Fruit fly (Drosophila melanogaster) whole organism, embryonic: ENCODE results near the gene Sec63.
A peak's percentile ranks its signal among the peaks of the same experiment; 100 is the strongest.

ENCODE experiments used
- B-H1 ChIP-seq: fragments of 200-800 bp; sonication (Bioruptor generic); IDR thresholded peaks from 3 replicates; pipeline ENCODE4 v1.3.6; 2022; ENCODE audit warnings: missing biosample characterization, missing genetic modification characterization
- CG11398 ChIP-seq: fragments of 200-800 bp; sonication (Bioruptor generic); optimal IDR thresholded peaks from 2 replicates; lab custom pipeline; 2016; ENCODE audit warnings: missing biosample characterization, missing genetic modification characterization
- CG1233 ChIP-seq: fragments of 200-800 bp; sonication (Bioruptor generic); optimal IDR thresholded peaks from 4 replicates; lab custom pipeline; 2018; ENCODE audit warnings: missing biosample characterization, mild to moderate bottlenecking, missing genetic modification characterization
- CG18011 ChIP-seq: fragments of 200-800 bp; sonication (Bioruptor generic); optimal IDR thresholded peaks from 2 replicates; lab custom pipeline; 2017; ENCODE audit warnings: missing biosample characterization, missing genetic modification characterization, mild to moderate bottlenecking, moderate library complexity, missing genotype
- CG18599 ChIP-seq: fragments of 200-800 bp; sonication (Bioruptor generic); optimal IDR thresholded peaks from 3 replicates; lab custom pipeline; 2017; ENCODE audit warnings: missing biosample characterization, missing genetic modification characterization, mild to moderate bottlenecking, moderate library complexity, missing genetic modification reagents
- CG2678 ChIP-seq: fragments of 200-800 bp; sonication (Bioruptor generic); optimal IDR thresholded peaks from 3 replicates; lab custom pipeline; 2019; ENCODE audit warnings: missing biosample characterization, mild to moderate bottlenecking, missing genetic modification characterization, moderate library complexity
- CG30403 ChIP-seq: fragments of 200-800 bp; sonication (Bioruptor generic); optimal IDR thresholded peaks from 3 replicates; lab custom pipeline; 2016; ENCODE audit warnings: missing biosample characterization, missing genetic modification characterization
- CG31365 ChIP-seq: fragments of 200-800 bp; sonication (Bioruptor generic); optimal IDR thresholded peaks from 2 replicates; lab custom pipeline; 2018; ENCODE audit warnings: missing biosample characterization, mild to moderate bottlenecking, missing genetic modification characterization
- CG31388 ChIP-seq: fragments of 200-800 bp; sonication (Bioruptor generic); optimal IDR thresholded peaks from 2 replicates; lab custom pipeline; 2016; ENCODE audit warnings: missing biosample characterization, missing genetic modification characterization
- CG3163 ChIP-seq: fragments of 200-800 bp; sonication (Bioruptor generic); optimal IDR thresholded peaks from 3 replicates; lab custom pipeline; 2016; ENCODE audit warnings: missing biosample characterization, missing genetic modification characterization
- CG5953 ChIP-seq: fragments of 200-800 bp; sonication (Bioruptor generic); IDR thresholded peaks from 2 replicates; pipeline ENCODE4 v1.3.6; 2022; ENCODE audit warnings: missing biosample characterization, missing genetic modification characterization
- CG7556 ChIP-seq: fragments of 200-800 bp; sonication (Bioruptor generic); optimal IDR thresholded peaks from 2 replicates; lab custom pipeline; 2017; ENCODE audit warnings: missing biosample characterization, mild to moderate bottlenecking, missing genetic modification characterization
- CG7745 ChIP-seq: fragments of 200-800 bp; sonication (Bioruptor generic); optimal IDR thresholded peaks from 2 replicates; lab custom pipeline; 2018; ENCODE audit warnings: missing biosample characterization, mild to moderate bottlenecking, missing genetic modification characterization, moderate library complexity
- CG8281 ChIP-seq: fragments of 200-800 bp; sonication (Bioruptor generic); optimal IDR thresholded peaks from 2 replicates; lab custom pipeline; 2018; ENCODE audit warnings: missing biosample characterization, mild to moderate bottlenecking, missing genetic modification characterization, moderate library complexity
- Deaf1 ChIP-seq: fragments of 200-800 bp; optimal IDR thresholded peaks from 3 replicates; lab custom pipeline; 2019; ENCODE audit warnings: missing biosample characterization, mild to moderate bottlenecking, missing genetic modification characterization, moderate library complexity
- Dek ChIP-seq: fragments of 200-800 bp; sonication (Bioruptor generic); optimal IDR thresholded peaks from 3 replicates; lab custom pipeline; 2019; ENCODE audit warnings: missing biosample characterization, mild to moderate bottlenecking, missing genetic modification characterization, moderate library complexity
- Dll ChIP-seq: fragments of 200-800 bp; sonication (Bioruptor generic); IDR thresholded peaks from 4 replicates; pipeline ENCODE4 v1.3.6; 2022; ENCODE audit warnings: missing biosample characterization, missing genetic modification characterization; ENCODE audit not compliant: partially characterized antibody
- Ets65A ChIP-seq: fragments of 200-800 bp; sonication (Bioruptor generic); peaks from one replicate; lab custom pipeline; 2016; ENCODE audit warnings: missing biosample characterization, missing genetic modification characterization
- Fer1 ChIP-seq: fragments of 200-800 bp; sonication (Bioruptor generic); optimal IDR thresholded peaks from 2 replicates; lab custom pipeline; 2017; ENCODE audit warnings: missing biosample characterization, mild to moderate bottlenecking, missing genetic modification characterization
- Fer3 ChIP-seq: fragments of 200-800 bp; sonication (Bioruptor generic); optimal IDR thresholded peaks from 2 replicates; lab custom pipeline; 2018; ENCODE audit warnings: missing biosample characterization, mild to moderate bottlenecking, missing genetic modification characterization, moderate library complexity
- Lhr ChIP-seq: fragments of 200-800 bp; sonication (Bioruptor generic); optimal IDR thresholded peaks from 3 replicates; lab custom pipeline; 2017; ENCODE audit warnings: mild to moderate bottlenecking, missing biosample characterization, missing genetic modification reagents, missing genetic modification characterization
- NFAT ChIP-seq: fragments of 200-800 bp; sonication (Bioruptor generic); IDR thresholded peaks from 2 replicates; pipeline ENCODE4 v1.3.6; 2022; ENCODE audit warnings: missing biosample characterization, missing genetic modification characterization
- Neu2 ChIP-seq: fragments of 200-800 bp; sonication (Bioruptor generic); optimal IDR thresholded peaks from 3 replicates; lab custom pipeline; 2016; ENCODE audit warnings: missing biosample characterization, missing genetic modification characterization, borderline replicate concordance
- PHDP ChIP-seq: fragments of 200-800 bp; sonication (Bioruptor generic); optimal IDR thresholded peaks from 3 replicates; lab custom pipeline; 2018; ENCODE audit warnings: missing biosample characterization, mild to moderate bottlenecking, missing genetic modification characterization, moderate library complexity
- Rfx ChIP-seq: fragments of 200-800 bp; sonication (Bioruptor generic); IDR thresholded peaks from 2 replicates; pipeline ENCODE4 v1.3.6; 2022; ENCODE audit warnings: missing biosample characterization, missing genetic modification characterization
- Sox102F ChIP-seq: fragments of 200-800 bp; sonication (Bioruptor generic); optimal IDR thresholded peaks from 2 replicates; lab custom pipeline; 2018; ENCODE audit warnings: missing biosample characterization, mild to moderate bottlenecking, missing genetic modification characterization, moderate library complexity
- Trl ChIP-seq, 3 experiments: fragments of >200 bp in 2 of 3; fragments of 200-800 bp in 1 of 3; sonication (Bioruptor generic) in 1 of 3; optimal IDR thresholded peaks; 2 replicates in 1 of 3; 3 replicates in 2 of 3; lab custom pipeline; 2016 to 2017; ENCODE audit warnings: missing biosample characterization in 1 of 3, missing genetic modification characterization in 1 of 3
- bowl ChIP-seq: fragments of 200-800 bp; sonication (Bioruptor generic); IDR thresholded peaks from 2 replicates; pipeline ENCODE4 v1.3.6; 2022; ENCODE audit warnings: missing biosample characterization, missing genetic modification characterization
- cg ChIP-seq: fragments of 200-800 bp; sonication (Bioruptor generic); optimal IDR thresholded peaks from 3 replicates; lab custom pipeline; 2019; ENCODE audit warnings: missing biosample characterization, mild to moderate bottlenecking, missing genetic modification characterization, moderate library complexity
- chinmo ChIP-seq: fragments of 200-800 bp; sonication (Bioruptor generic); IDR thresholded peaks from 4 replicates; pipeline ENCODE4 v1.3.6; 2022; ENCODE audit warnings: missing biosample characterization, missing genetic modification characterization; ENCODE audit not compliant: partially characterized antibody
- croc ChIP-seq: fragments of 200-800 bp; sonication (Bioruptor generic); conservative IDR thresholded peaks from 3 replicates; pipeline ENCODE4 v1.3.6; 2022; ENCODE audit warnings: missing biosample characterization, missing genetic modification characterization
- cwo ChIP-seq: fragments of 200-800 bp; sonication (Bioruptor generic); optimal IDR thresholded peaks from 3 replicates; lab custom pipeline; 2017; ENCODE audit warnings: missing biosample characterization, missing genetic modification characterization, mild to moderate bottlenecking, moderate library complexity, missing genetic modification reagents
- da ChIP-seq: fragments of 200-800 bp; sonication (Bioruptor generic); optimal IDR thresholded peaks from 2 replicates; lab custom pipeline; 2016; ENCODE audit warnings: missing biosample characterization, missing genetic modification characterization
- danr ChIP-seq: fragments of 200-800 bp; sonication (Bioruptor generic); IDR thresholded peaks from 2 replicates; pipeline ENCODE4 v1.3.6; 2022; ENCODE audit warnings: missing biosample characterization, missing genetic modification characterization
- dmrt99B ChIP-seq: fragments of 200-800 bp; sonication (Bioruptor generic); optimal IDR thresholded peaks from 2 replicates; lab custom pipeline; 2018; ENCODE audit warnings: missing biosample characterization, mild to moderate bottlenecking, missing genetic modification characterization, moderate library complexity
- gem ChIP-seq: fragments of 200-800 bp; sonication (Bioruptor generic); optimal IDR thresholded peaks from 2 replicates; lab custom pipeline; 2019; ENCODE audit warnings: missing biosample characterization, mild to moderate bottlenecking, missing genetic modification characterization, moderate library complexity
- lbe ChIP-seq: fragments of 200-800 bp; sonication (Bioruptor generic); optimal IDR thresholded peaks from 2 replicates; lab custom pipeline; 2016; ENCODE audit warnings: missing biosample characterization, mild to moderate bottlenecking, missing genetic modification characterization
- lola ChIP-seq, 3 experiments: fragments of >200 bp in 2 of 3; fragments of 200-800 bp in 1 of 3; sonication (Bioruptor generic) in 1 of 3; optimal IDR thresholded peaks; 2 replicates each; lab custom pipeline; 2017 to 2019; ENCODE audit warnings: missing biosample characterization in 3 of 3, missing genetic modification characterization in 3 of 3, mild to moderate bottlenecking in 1 of 3, moderate library complexity in 1 of 3
- rib ChIP-seq: fragments of 200-800 bp; sonication (Bioruptor generic); IDR thresholded peaks from 2 replicates; pipeline ENCODE4 v1.3.6; 2022; ENCODE audit warnings: missing biosample characterization, missing genetic modification characterization
- run ChIP-seq: fragments of 200-800 bp; sonication (Bioruptor generic); optimal IDR thresholded peaks from 3 replicates; lab custom pipeline; 2018; ENCODE audit warnings: missing biosample characterization, mild to moderate bottlenecking, missing genetic modification characterization
- scrt ChIP-seq: fragments of 200-800 bp; sonication (Bioruptor generic); optimal IDR thresholded peaks from 2 replicates; lab custom pipeline; 2018; ENCODE audit warnings: missing biosample characterization, mild to moderate bottlenecking, missing genetic modification characterization, moderate library complexity
- slp2 ChIP-seq: fragments of 200-800 bp; sonication (Bioruptor generic); optimal IDR thresholded peaks from 2 replicates; lab custom pipeline; 2016; ENCODE audit warnings: missing biosample characterization, missing genetic modification characterization
- tna ChIP-seq: fragments of 200-800 bp; sonication (Bioruptor generic); IDR thresholded peaks from 2 replicates; pipeline ENCODE4 v1.3.6; 2022; ENCODE audit warnings: missing biosample characterization, missing genetic modification characterization; ENCODE audit not compliant: partially characterized antibody
- trem ChIP-seq: fragments of 200-800 bp; optimal IDR thresholded peaks from 3 replicates; lab custom pipeline; 2019; ENCODE audit warnings: missing biosample characterization, mild to moderate bottlenecking, missing genetic modification characterization, moderate library complexity
- trh ChIP-seq: fragments of 200-800 bp; sonication (Bioruptor generic); optimal IDR thresholded peaks from 2 replicates; lab custom pipeline; 2016; ENCODE audit warnings: missing biosample characterization, missing genetic modification characterization
- zfh2 ChIP-seq: fragments of 200-800 bp; sonication (Bioruptor generic); optimal IDR thresholded peaks from 2 replicates; lab custom pipeline; 2016; ENCODE audit warnings: missing biosample characterization, missing genetic modification characterization

Sec63 gene

DNA sequence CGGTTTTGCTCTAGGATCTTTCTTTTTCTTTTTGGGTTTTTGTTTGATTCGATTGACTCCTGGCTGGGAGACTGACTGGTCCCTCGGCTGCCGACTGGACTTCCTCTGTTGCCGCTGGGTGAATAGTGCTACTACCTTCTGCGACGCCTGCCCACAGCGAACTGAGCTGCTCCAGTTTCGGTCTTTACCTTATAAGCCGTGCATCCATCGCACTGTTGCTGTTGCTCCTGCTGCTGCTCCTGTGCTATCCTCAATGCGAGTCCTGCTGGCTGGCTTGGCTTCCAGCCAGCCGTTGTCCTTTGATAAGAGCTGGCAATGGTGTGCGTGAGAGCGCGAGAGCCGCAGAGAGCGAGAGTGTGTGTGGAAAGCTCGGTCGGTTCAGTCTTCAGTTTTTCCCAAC is 47.6 kb upstream of the Sec63 start, which contains the start of gene unc-13-4A (continued):
- TF ChIP-seq gem (tag; lab: Kevin White, UChicago), result no peak
- TF ChIP-seq, all 482 proteins: peak for 9

dm6 chr3L:7313559-7314132 is 46.7 kb upstream of the Sec63 start:
- TF ChIP-seq lola (GFP tag; optimal IDR thresholded peaks at IDR 0.05; lab: Kevin White, UChicago) (no peak), CG31388 (GFP tag; lab: Kevin White, UChicago) (no peak), Ets65A (peak; percentile 6), Dll (GFP tag; lab: Robert Waterston, UW) (no peak), chinmo (no peak), bowl (no peak), CG18011 (GFP tag; lab: Kevin White, UChicago) (no peak), CG11398 (GFP tag; lab: Kevin White, UChicago) (no peak), B-H1 (GFP tag; lab: Robert Waterston, UW) (no peak), Neu2 (GFP tag; lab: Kevin White, UChicago) (no peak), scrt (GFP tag; lab: Kevin White, UChicago) (peak; percentile 91), Rfx (GFP tag; lab: Robert Waterston, UW) (0 out of 2 replicates have a peak, but pooled peaks have one; percentile 12), Trl (optimal IDR thresholded peaks at IDR 0.05; lab: Kevin White, UChicago) (peak; percentile 41 to 77), Trl (GFP tag; optimal IDR thresholded peaks at IDR 0.05; lab: Kevin White, UChicago) (no peak), run (no peak), cg (GFP tag; lab: Kevin White, UChicago) (peak; percentile 4), slp2 (GFP tag; lab: Kevin White, UChicago) (no peak), lbe (GFP tag; lab: Kevin White, UChicago) (no peak), CG3163 (GFP tag; lab: Kevin White, UChicago) (peak; percentile 17), PHDP (tag; lab: Kevin White, UChicago) (no peak), CG1233 (GFP tag; lab: Kevin White, UChicago) (no peak)

DNA sequence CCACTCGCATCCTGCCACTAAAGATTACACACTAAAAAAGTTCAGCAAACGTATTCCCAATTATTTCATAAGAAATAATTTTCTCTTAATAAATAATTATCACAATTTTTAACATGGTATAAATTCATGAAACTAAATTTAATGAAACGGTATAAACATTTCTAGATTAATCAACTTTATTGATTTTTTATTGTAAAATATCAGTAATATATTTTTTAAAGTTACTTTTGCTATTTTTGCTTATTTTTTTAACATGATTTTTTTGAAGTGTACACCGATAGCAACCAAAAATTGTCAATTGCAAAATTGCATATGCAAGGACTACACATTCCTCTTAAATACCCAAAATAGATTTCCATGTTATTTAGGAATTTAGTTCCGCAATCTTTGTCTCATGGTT is 46.2 kb upstream of the Sec63 start:
- TF ChIP-seq dmrt99B (tag; lab: Kevin White, UChicago) (peak; percentile 45), cwo (GFP tag; lab: Kevin White, UChicago) (peak; percentile 5), NFAT (no peak), CG2678 (tag; lab: Kevin White, UChicago) (peak; percentile 42), rib (GFP tag; lab: Robert Waterston, UW) (no peak), Fer3 (tag; lab: Kevin White, UChicago) (no peak), CG7556 (GFP tag; lab: Kevin White, UChicago) (peak; percentile 61), Fer1 (GFP tag; lab: Kevin White, UChicago) (peak; percentile 4), gem (tag; lab: Kevin White, UChicago) (peak; percentile 51), danr (GFP tag; lab: Robert Waterston, UW) (no peak), trh (GFP tag; lab: Kevin White, UChicago) (no peak), Dek (tag; lab: Kevin White, UChicago) (no peak), trem (no peak), da (no peak), Deaf1 (tag; lab: Kevin White, UChicago) (peak; percentile 15), croc (no peak), CG5953 (GFP tag; lab: Robert Waterston, UW) (no peak), PHDP (tag; lab: Kevin White, UChicago) (no peak), CG30403 (peak; percentile 3), Lhr (GFP tag; lab: Kevin White, UChicago) (no peak), CG31365 (no peak), Sox102F (GFP tag; lab: Kevin White, UChicago) (no peak), CG8281 (tag; lab: Kevin White, UChicago) (no peak), zfh2 (GFP tag; lab: Kevin White, UChicago) (no peak), CG18599 (GFP tag; lab: Kevin White, UChicago) (peak; percentile 43), tna (GFP tag; lab: Robert Waterston, UW) (no peak), CG7745 (tag; lab: Kevin White, UChicago) (no peak)
